Worm (Caenorhabditis elegans) whole organism, L4 larva: Measurements from ENCODE around the gene C23H3.5.
A peak's percentile ranks its signal among the peaks of the same experiment; 100 is the strongest.

ENCODE experiments used
- D1046.2 ChIP-seq: fragments of 200-800 bp; sonication (Bioruptor generic); IDR thresholded peaks from 2 replicates; pipeline ENCODE4 v1.3.6; 2022; ENCODE audit warnings: missing genetic modification characterization, missing compliant biosample characterization
- T20F7.1 ChIP-seq: fragments of 200-800 bp; sonication (Bioruptor generic); optimal IDR thresholded peaks from 2 replicates; lab custom pipeline; 2018; ENCODE audit warnings: mild to moderate bottlenecking, missing genetic modification characterization, missing compliant biosample characterization
- T26A8.4 ChIP-seq: fragments of 200-800 bp; sonication (Bioruptor generic); IDR thresholded peaks from 2 replicates; pipeline ENCODE4 v1.3.6; 2022; ENCODE audit warnings: missing genetic modification characterization, missing compliant biosample characterization
- Y48G9A.11 ChIP-seq: fragments of 200-800 bp; sonication (Bioruptor generic); IDR thresholded peaks from 2 replicates; pipeline ENCODE4 v1.3.6; 2022; ENCODE audit warnings: missing genetic modification reagents, missing genetic modification characterization, missing compliant biosample characterization
- Y5F2A.4 ChIP-seq: fragments of 200-800 bp; sonication (Bioruptor generic); optimal IDR thresholded peaks from 2 replicates; lab custom pipeline; 2018; ENCODE audit warnings: mild to moderate bottlenecking, missing genetic modification characterization, missing compliant biosample characterization
- Y75B8A.6 ChIP-seq: fragments of 200-800 bp; sonication (Bioruptor generic); IDR thresholded peaks from 2 replicates; pipeline ENCODE4 v1.3.6; 2022; ENCODE audit warnings: missing genetic modification reagents, missing genetic modification characterization, missing compliant biosample characterization
- aly-2 ChIP-seq: sonication (generic microtip); optimal IDR thresholded peaks from 2 replicates; lab custom pipeline; 2018; ENCODE audit warnings: missing biosample characterization, missing genetic modification characterization
- attf-4 ChIP-seq: sonication (generic microtip); optimal IDR thresholded peaks from 3 replicates; lab custom pipeline; 2017; ENCODE audit warnings: missing biosample characterization, missing genetic modification characterization
- ceh-20 ChIP-seq: fragments of 200-800 bp; sonication (Bioruptor generic); IDR thresholded peaks from 2 replicates; pipeline ENCODE4 v1.3.6; 2022; ENCODE audit warnings: missing genetic modification reagents, missing genetic modification characterization, missing compliant biosample characterization
- ceh-28 ChIP-seq: fragments of 150-350 bp; optimal IDR thresholded peaks from 2 replicates; lab custom pipeline; 2014; ENCODE audit warnings: missing biosample characterization, missing genetic modification reagents, missing genetic modification characterization
- ceh-32 ChIP-seq: sonication (generic microtip); optimal IDR thresholded peaks from 2 replicates; lab custom pipeline; 2016; ENCODE audit warnings: mild to moderate bottlenecking, missing genetic modification characterization, missing compliant biosample characterization; ENCODE audit not compliant: poor library complexity
- ceh-82 ChIP-seq: sonication (generic microtip); optimal IDR thresholded peaks from 2 replicates; lab custom pipeline; 2017; ENCODE audit warnings: missing biosample characterization, missing genetic modification characterization
- ces-1 ChIP-seq: fragments of 150-350 bp; sonication (generic microtip); optimal IDR thresholded peaks from 4 replicates; lab custom pipeline; 2014; ENCODE audit warnings: missing biosample characterization, missing genetic modification reagents, missing genetic modification characterization
- ctbp-1 ChIP-seq: fragments of 200-800 bp; sonication (Bioruptor generic); IDR thresholded peaks from 2 replicates; pipeline ENCODE4 v1.3.6; 2022; ENCODE audit warnings: missing genetic modification reagents, missing genetic modification characterization, missing compliant biosample characterization
- dmd-6 ChIP-seq: fragments of 200-800 bp; sonication (Bioruptor generic); IDR thresholded peaks from 2 replicates; pipeline ENCODE4 v1.3.6; 2022; ENCODE audit warnings: missing genetic modification reagents, missing genetic modification characterization, missing compliant biosample characterization
- dmd-8 ChIP-seq: fragments of 200-800 bp; sonication (Bioruptor generic); IDR thresholded peaks from 2 replicates; pipeline ENCODE4 v1.3.6; 2022; ENCODE audit warnings: missing genetic modification characterization, missing compliant biosample characterization
- dmd-9 ChIP-seq: fragments of 200-800 bp; sonication (Bioruptor generic); IDR thresholded peaks from 2 replicates; pipeline ENCODE4 v1.3.6; 2022; ENCODE audit warnings: missing genetic modification reagents, missing genetic modification characterization, missing compliant biosample characterization
- dpl-1 ChIP-seq: fragments of 150-350 bp; optimal IDR thresholded peaks from 2 replicates; lab custom pipeline; 2014; ENCODE audit warnings: missing biosample characterization, missing genetic modification reagents, missing genetic modification characterization
- duxl-1 ChIP-seq: sonication (generic microtip); optimal IDR thresholded peaks from 2 replicates; lab custom pipeline; 2016; ENCODE audit warnings: mild to moderate bottlenecking, missing genetic modification characterization, moderate library complexity, missing compliant biosample characterization; ENCODE audit not compliant: poor library complexity
- dve-1 ChIP-seq: sonication (generic microtip); optimal IDR thresholded peaks from 2 replicates; lab custom pipeline; 2017; ENCODE audit warnings: antibody characterized with exemption, mild to moderate bottlenecking, missing genetic modification characterization, missing compliant biosample characterization; ENCODE audit not compliant: insufficient read depth
- egl-27 ChIP-seq: sonication (generic microtip); optimal IDR thresholded peaks from 3 replicates; lab custom pipeline; 2017; ENCODE audit warnings: missing biosample characterization, missing genetic modification reagents, missing genetic modification characterization
- hif-1 ChIP-seq, 2 experiments: sonication (generic microtip); optimal IDR thresholded peaks; 2 replicates each; lab custom pipeline; 2016 to 2017; ENCODE audit warnings: missing compliant biosample characterization in 2 of 2, missing genetic modification characterization in 2 of 2, missing genetic modification reagents in 2 of 2, missing genotype in 2 of 2, mild to moderate bottlenecking in 1 of 2
- hlh-11 ChIP-seq: fragments of 200-800 bp; sonication (Bioruptor generic); optimal IDR thresholded peaks from 2 replicates; lab custom pipeline; 2018; ENCODE audit warnings: mild to moderate bottlenecking, missing genetic modification characterization, missing compliant biosample characterization
- hlh-30 ChIP-seq: sonication (generic microtip); optimal IDR thresholded peaks from 2 replicates; lab custom pipeline; 2017; ENCODE audit warnings: antibody characterized with exemption, mild to moderate bottlenecking, missing genetic modification characterization, missing compliant biosample characterization; ENCODE audit not compliant: insufficient read depth
- jun-1 ChIP-seq: fragments of 150-350 bp; optimal IDR thresholded peaks from 2 replicates; lab custom pipeline; 2014; ENCODE audit warnings: missing biosample characterization, missing genetic modification reagents, missing genetic modification characterization
- lin-29 ChIP-seq: fragments of 200-800 bp; sonication (Bioruptor generic); IDR thresholded peaks from 2 replicates; pipeline ENCODE4 v1.3.6; 2022; ENCODE audit warnings: missing genetic modification reagents, missing genetic modification characterization, missing compliant biosample characterization
- lin-38 ChIP-seq: fragments of 200-800 bp; sonication (Bioruptor generic); IDR thresholded peaks from 2 replicates; pipeline ENCODE4 v1.3.6; 2022; ENCODE audit warnings: missing genetic modification reagents, missing genetic modification characterization, missing compliant biosample characterization
- lin-39 ChIP-seq: fragments of 150-350 bp; optimal IDR thresholded peaks from 2 replicates; lab custom pipeline; 2014; ENCODE audit warnings: missing biosample characterization, missing genetic modification reagents, missing genetic modification characterization
- mdl-1 ChIP-seq, 2 experiments: fragments of 150-350 bp in 1 of 2; sonication (generic microtip) in 1 of 2; optimal IDR thresholded peaks; 2 replicates each; lab custom pipeline; 2014 to 2017; ENCODE audit warnings: missing biosample characterization in 2 of 2, missing genetic modification characterization in 2 of 2
- mxl-2 ChIP-seq: fragments of 200-800 bp; sonication (Bioruptor generic); conservative IDR thresholded peaks from 2 replicates; pipeline ENCODE4 v1.3.6; 2022; ENCODE audit warnings: missing genetic modification reagents, missing genetic modification characterization, missing compliant biosample characterization
- nhr-102 ChIP-seq: sonication (generic microtip); optimal IDR thresholded peaks from 2 replicates; lab custom pipeline; 2016; ENCODE audit warnings: mild to moderate bottlenecking, missing genetic modification characterization, moderate library complexity, missing compliant biosample characterization
- nhr-11 ChIP-seq: fragments of 150-350 bp; optimal IDR thresholded peaks from 2 replicates; lab custom pipeline; 2014; ENCODE audit warnings: missing biosample characterization, missing genetic modification characterization
- nhr-41 ChIP-seq: fragments of 200-800 bp; sonication (Bioruptor generic); IDR thresholded peaks from 2 replicates; pipeline ENCODE4 v1.3.6; 2022; ENCODE audit warnings: missing genetic modification reagents, missing genetic modification characterization, missing compliant biosample characterization
- nhr-77 ChIP-seq: fragments of 150-350 bp; optimal IDR thresholded peaks from 2 replicates; lab custom pipeline; 2014; ENCODE audit warnings: missing biosample characterization, missing genetic modification characterization
- pha-4 ChIP-seq, 2 experiments: fragments of 150-350 bp in 1 of 2; fragments of 200-800 bp in 1 of 2; sonication (Bioruptor generic) in 1 of 2; IDR thresholded peaks in 1 of 2; optimal IDR thresholded peaks in 1 of 2; 2 replicates each; pipeline versions ENCODE4 v1.3.6 to Lab custom; 2014 to 2022; ENCODE audit warnings: missing genetic modification characterization in 2 of 2, missing genetic modification reagents in 2 of 2, missing biosample characterization in 1 of 2, missing compliant biosample characterization in 1 of 2
- saeg-2 ChIP-seq: fragments of 200-800 bp; sonication (Bioruptor generic); IDR thresholded peaks from 2 replicates; pipeline ENCODE4 v1.3.6; 2022; ENCODE audit warnings: missing genetic modification reagents, missing genetic modification characterization, missing compliant biosample characterization
- sdz-12 ChIP-seq: fragments of 200-800 bp; sonication (Bioruptor generic); optimal IDR thresholded peaks from 2 replicates; lab custom pipeline; 2018; ENCODE audit warnings: mild to moderate bottlenecking, missing genetic modification characterization, missing compliant biosample characterization
- snpc-1.2 ChIP-seq: fragments of 200-800 bp; sonication (Bioruptor generic); IDR thresholded peaks from 2 replicates; pipeline ENCODE4 v1.3.6; 2022; ENCODE audit warnings: missing genetic modification reagents, missing genetic modification characterization, missing compliant biosample characterization
- snpc-4 ChIP-seq: fragments of 150-350 bp; optimal IDR thresholded peaks from 2 replicates; lab custom pipeline; 2014; ENCODE audit warnings: missing biosample characterization, missing genetic modification characterization
- unc-130 ChIP-seq: sonication (generic microtip); optimal IDR thresholded peaks from 2 replicates; lab custom pipeline; 2016; ENCODE audit warnings: missing genetic modification reagents, missing genetic modification characterization, missing compliant biosample characterization
- unc-62 ChIP-seq, 3 experiments: fragments of 150-350 bp in 1 of 3; sonication (generic microtip); optimal IDR thresholded peaks in 2 of 3; peaks in 1 of 3; 1 replicate in 1 of 3; 2 replicates in 2 of 3; lab custom pipeline; 2014 to 2017; ENCODE audit warnings: missing biosample characterization in 3 of 3, missing genetic modification characterization in 3 of 3, missing genetic modification reagents in 3 of 3, missing genotype in 1 of 3
- vab-7 ChIP-seq: fragments of 200-800 bp; sonication (Bioruptor generic); IDR thresholded peaks from 2 replicates; pipeline ENCODE4 v1.3.6; 2022; ENCODE audit warnings: missing genetic modification reagents, missing genetic modification characterization, missing compliant biosample characterization
- zag-1 ChIP-seq: fragments of 150-350 bp; optimal IDR thresholded peaks from 2 replicates; lab custom pipeline; 2014; ENCODE audit warnings: missing biosample characterization, missing genetic modification characterization

The C23H3.5 gene

DNA sequence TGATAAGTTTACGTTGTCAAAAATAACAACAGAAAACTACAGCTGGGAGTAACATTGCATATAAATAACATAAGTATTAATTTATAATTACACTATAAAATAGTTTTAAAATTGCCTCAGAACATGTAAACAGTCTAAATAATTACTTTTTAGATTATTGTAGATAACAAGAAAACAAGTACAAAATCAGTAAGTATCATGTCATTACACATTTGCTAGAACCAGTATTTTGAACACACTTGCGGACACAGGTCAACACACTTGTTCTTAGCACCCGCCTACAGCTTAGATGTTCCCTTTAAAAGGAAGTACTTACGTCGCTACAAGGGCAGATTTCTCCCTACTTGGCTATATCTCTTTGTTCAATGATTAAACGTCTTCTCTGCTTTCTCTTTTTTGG lies 13.5 kb upstream of the C23H3.5 start, which contains the start of gene F23F1.2:
F23F1.2 (plus strand) TSS at position 301 of the 400 bp plus-strand sequence.
- TF ChIP-seq dmd-8 (GFP tag; lab: Robert Waterston, UW) (no peak), nhr-77 (no peak), T26A8.4 (GFP tag; lab: Robert Waterston, UW) (no peak), unc-62 (GFP tag; optimal IDR thresholded peaks at IDR 0.05 in 1 of 2; lab: Kevin White, UChicago) (no peak), unc-62 (tag; optimal IDR thresholded peaks at IDR 0.05; lab: Kevin White, UChicago) (no peak), ces-1 (GFP tag; lab: Kevin White, UChicago) (no peak), hlh-11 (tag; lab: Kevin White, UChicago) (no peak), nhr-102 (tag; lab: Kevin White, UChicago) (no peak), nhr-11 (tag; lab: Kevin White, UChicago) (no peak), D1046.2 (no peak), Y75B8A.6 (GFP tag; lab: Robert Waterston, UW) (no peak), jun-1 (tag; lab: Kevin White, UChicago) (no peak), lin-39 (tag; lab: Kevin White, UChicago) (no peak), egl-27 (tag; lab: Kevin White, UChicago) (no peak), aly-2 (tag; lab: Kevin White, UChicago) (no peak), dve-1 (tag; lab: Kevin White, UChicago) (no peak), ceh-28 (tag; lab: Kevin White, UChicago) (no peak), ctbp-1 (GFP tag; lab: Robert Waterston, UW) (no peak), snpc-4 (tag; lab: Kevin White, UChicago) (no peak), dpl-1 (GFP tag; lab: Kevin White, UChicago) (no peak), zag-1 (tag; lab: Kevin White, UChicago) (no peak)

DNA sequence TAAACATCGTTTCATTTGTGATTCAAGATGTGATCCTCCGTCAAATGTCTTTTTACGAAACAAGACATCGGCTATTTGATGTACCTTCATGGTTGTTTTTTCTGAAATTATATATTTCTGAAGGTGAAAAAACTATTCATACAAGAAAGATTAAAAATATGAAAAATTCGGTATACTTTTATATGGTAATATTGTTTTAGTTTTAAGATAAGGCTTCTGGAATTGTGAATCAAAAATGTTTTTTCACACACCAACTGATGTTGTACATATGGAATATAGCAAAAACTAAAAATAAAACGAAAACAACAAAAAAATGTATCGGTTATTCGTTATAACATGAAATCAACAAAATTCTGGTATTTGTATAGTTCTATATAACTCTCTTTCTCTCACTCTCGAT lies 10.2 kb upstream of the C23H3.5 start, which contains the start of gene F23F1.6:
F23F1.6 (minus strand) TSS at position 101 of the 400 bp plus-strand sequence.
- no peak for TF ChIP-seq unc-130 (GFP tag; lab: Kevin White, UChicago)
- no peak for TF ChIP-seq aly-2 (tag; lab: Kevin White, UChicago)
- TF ChIP-seq hif-1 (tag; optimal IDR thresholded peaks at IDR 0.05; lab: Kevin White, UChicago), result no peak
- TF ChIP-seq dpl-1 (GFP tag; lab: Kevin White, UChicago), result no peak
- TF ChIP-seq lin-29, result no peak
- no peak for TF ChIP-seq nhr-41 (GFP tag; lab: Robert Waterston, UW)

DNA sequence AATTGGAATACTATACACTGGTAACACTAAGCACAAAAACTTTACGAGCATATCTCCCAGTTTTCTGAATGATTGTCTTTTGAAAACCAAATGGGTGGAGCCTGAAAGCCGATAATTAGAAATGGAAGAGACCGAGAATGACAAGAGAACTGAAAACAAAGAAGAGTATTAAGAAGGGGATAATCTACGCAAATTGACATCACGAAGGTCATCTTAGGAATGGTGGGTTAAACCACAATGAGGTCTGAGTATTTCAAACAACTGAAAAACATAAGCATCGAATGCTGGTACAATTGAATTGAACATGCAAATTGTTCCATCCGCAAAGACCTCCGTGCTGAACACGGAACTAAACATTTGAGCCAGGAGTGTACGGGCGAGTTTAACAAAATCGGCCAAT lies 7.9 kb upstream of the C23H3.5 start, which contains the start of gene spp-24:
spp-24 (minus strand) TSS at position 101 of the 400 bp plus-strand sequence.
- TF ChIP-seq ceh-28 (tag; lab: Kevin White, UChicago) (no peak), attf-4 (no peak), duxl-1 (tag; lab: Kevin White, UChicago) (no peak), vab-7 (no peak)
- TF ChIP-seq, all 104 proteins: peak for 0

DNA sequence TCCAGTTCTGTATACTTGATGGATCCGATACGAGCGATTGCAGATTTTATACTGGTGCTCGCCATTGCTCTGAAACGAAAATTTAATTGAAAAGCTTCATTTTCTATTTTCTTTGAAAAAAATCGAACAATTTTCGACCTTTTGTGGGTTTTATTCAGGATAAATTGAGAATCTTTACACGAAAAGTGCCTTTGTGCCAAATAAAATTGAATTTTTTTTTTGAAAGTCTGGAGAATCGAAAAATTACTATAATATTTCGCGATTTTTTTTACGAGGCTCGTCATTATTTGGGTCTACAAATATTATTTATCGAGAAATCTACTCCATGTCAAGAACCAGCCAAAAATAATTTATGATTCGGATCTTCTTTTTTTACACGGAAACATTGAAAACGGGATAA lies 5.5 kb upstream of the C23H3.5 start, which contains the start of gene F23F1.10:
F23F1.10 (minus strand) TSS at position 69 of the 400 bp plus-strand sequence.
- peak; percentile 13 for TF ChIP-seq nhr-102 (tag; lab: Kevin White, UChicago)
- no peak for TF ChIP-seq sdz-12 (GFP tag; lab: Kevin White, UChicago)
- peak; percentile 58 for TF ChIP-seq lin-38 (GFP tag; lab: Robert Waterston, UW)
- no peak for TF ChIP-seq Y75B8A.6 (GFP tag; lab: Robert Waterston, UW)
- TF ChIP-seq snpc-1.2 (GFP tag; lab: Robert Waterston, UW), result no peak
- TF ChIP-seq Y48G9A.11, result no peak
- TF ChIP-seq ceh-32 (tag; lab: Kevin White, UChicago), result no peak
- no peak for TF ChIP-seq dmd-9 (GFP tag; lab: Robert Waterston, UW)
- no peak for TF ChIP-seq ceh-82 (tag; lab: Kevin White, UChicago)
- TF ChIP-seq ceh-20 (GFP tag; lab: Robert Waterston, UW), result no peak
- peak; percentile 14 for TF ChIP-seq T20F7.1 (GFP tag; lab: Kevin White, UChicago)
- TF ChIP-seq dmd-6 (GFP tag; lab: Robert Waterston, UW), result no peak
- TF ChIP-seq Y5F2A.4, result no peak
- no peak for TF ChIP-seq mxl-2 (GFP tag; lab: Robert Waterston, UW)
- TF ChIP-seq hlh-30 (tag; lab: Kevin White, UChicago), result no peak
- no peak for TF ChIP-seq mdl-1 (tag; optimal IDR thresholded peaks at IDR 0.05; lab: Kevin White, UChicago)
- no peak for TF ChIP-seq saeg-2
- TF ChIP-seq pha-4 (GFP tag; IDR thresholded peaks at IDR 0.05; lab: Robert Waterston, UW), result peak; percentile 35; the same call in 1 of the 2 replicates
- TF ChIP-seq pha-4 (tag; optimal IDR thresholded peaks at IDR 0.05; lab: Kevin White, UChicago), result no peak
- TF ChIP-seq, all 104 proteins: peak for 4
